Worm (Caenorhabditis elegans) whole organism, young adult: ENCODE results near the gene tomm-70.

ENCODE experiments used
- B0019.2 ChIP-seq: fragments of 200-800 bp; sonication (Bioruptor generic); conservative IDR thresholded peaks from 2 replicates; pipeline ENCODE4 v1.3.6; 2022; ENCODE audit warnings: missing genetic modification reagents, missing genetic modification characterization, missing compliant biosample characterization
- B0261.1 ChIP-seq: sonication (generic microtip); optimal IDR thresholded peaks from 2 replicates; lab custom pipeline; 2016; ENCODE audit warnings: mild to moderate bottlenecking, missing genetic modification characterization, moderate library complexity, missing compliant biosample characterization
- B0336.3 ChIP-seq: fragments of 200-800 bp; sonication (Bioruptor generic); IDR thresholded peaks from 2 replicates; pipeline ENCODE4 v1.3.6; 2022; ENCODE audit warnings: missing genetic modification characterization, missing compliant biosample characterization
- F33H1.4 ChIP-seq: fragments of 200-800 bp; sonication (Bioruptor generic); IDR thresholded peaks from 2 replicates; pipeline ENCODE4 v1.3.6; 2022; ENCODE audit warnings: missing genetic modification reagents, missing genetic modification characterization, missing compliant biosample characterization
- F52B5.7 ChIP-seq: sonication (generic microtip); optimal IDR thresholded peaks from 2 replicates; lab custom pipeline; 2016; ENCODE audit warnings: mild to moderate bottlenecking, missing genetic modification characterization, missing compliant biosample characterization
- K12H6.12 ChIP-seq: fragments of 200-800 bp; sonication (Bioruptor generic); optimal IDR thresholded peaks from 2 replicates; lab custom pipeline; 2018; ENCODE audit warnings: mild to moderate bottlenecking, missing genetic modification characterization, missing compliant biosample characterization
- T07F8.4 ChIP-seq: sonication (generic microtip); optimal IDR thresholded peaks from 2 replicates; lab custom pipeline; 2016; ENCODE audit warnings: mild to moderate bottlenecking, missing genetic modification characterization, moderate library complexity, missing compliant biosample characterization
- T26A5.8 ChIP-seq: sonication (generic microtip); optimal IDR thresholded peaks from 2 replicates; lab custom pipeline; 2016; ENCODE audit warnings: missing genetic modification characterization, missing compliant biosample characterization
- Y53G8AR.9 ChIP-seq: fragments of 200-800 bp; sonication (Bioruptor generic); conservative IDR thresholded peaks from 2 replicates; pipeline ENCODE4 v1.3.6; 2022; ENCODE audit warnings: missing genetic modification reagents, missing genetic modification characterization, missing compliant biosample characterization
- Y95B8A.8 ChIP-seq: fragments of 200-800 bp; sonication (Bioruptor generic); IDR thresholded peaks from 2 replicates; pipeline ENCODE4 v1.3.6; 2022; ENCODE audit warnings: missing genetic modification reagents, missing genetic modification characterization, missing compliant biosample characterization
- ZK185.1 ChIP-seq: sonication (generic microtip); optimal IDR thresholded peaks from 2 replicates; lab custom pipeline; 2016; ENCODE audit warnings: mild to moderate bottlenecking, missing genetic modification characterization, missing compliant biosample characterization; ENCODE audit not compliant: poor library complexity, severe bottlenecking
- attf-3 ChIP-seq: fragments of 200-800 bp; sonication (Bioruptor generic); conservative IDR thresholded peaks from 2 replicates; pipeline ENCODE4 v1.3.6; 2022; ENCODE audit warnings: missing genetic modification reagents, missing genetic modification characterization, missing compliant biosample characterization
- attf-6 ChIP-seq: fragments of 200-800 bp; sonication (Bioruptor generic); IDR thresholded peaks from 2 replicates; pipeline ENCODE4 v1.3.6; 2022; ENCODE audit warnings: missing genetic modification reagents, missing genetic modification characterization, missing compliant biosample characterization
- ceh-100 ChIP-seq: fragments of 200-800 bp; sonication (Bioruptor generic); IDR thresholded peaks from 2 replicates; pipeline ENCODE4 v1.3.6; 2022; ENCODE audit warnings: missing genetic modification reagents, missing genetic modification characterization, missing compliant biosample characterization
- ceh-91 ChIP-seq: fragments of 200-800 bp; sonication (Bioruptor generic); IDR thresholded peaks from 2 replicates; pipeline ENCODE4 v1.3.6; 2022; ENCODE audit warnings: missing genetic modification reagents, missing genetic modification characterization, missing compliant biosample characterization
- chd-7 ChIP-seq: sonication (generic microtip); optimal IDR thresholded peaks from 2 replicates; lab custom pipeline; 2016; ENCODE audit warnings: mild to moderate bottlenecking, missing genetic modification characterization, moderate library complexity, missing compliant biosample characterization
- dpff-1 ChIP-seq: sonication (generic microtip); optimal IDR thresholded peaks from 2 replicates; lab custom pipeline; 2017; ENCODE audit warnings: mild to moderate bottlenecking, missing genetic modification characterization, missing compliant biosample characterization
- efl-1 ChIP-seq: fragments of 150-350 bp; optimal IDR thresholded peaks from 2 replicates; lab custom pipeline; 2014; ENCODE audit warnings: missing biosample characterization, missing genetic modification reagents, missing genetic modification characterization
- egl-44 ChIP-seq: fragments of 200-800 bp; sonication (Bioruptor generic); IDR thresholded peaks from 2 replicates; pipeline ENCODE4 v1.3.6; 2022; ENCODE audit warnings: missing genetic modification reagents, missing genetic modification characterization, missing compliant biosample characterization
- egrh-3 ChIP-seq: fragments of 200-800 bp; sonication (Bioruptor generic); IDR thresholded peaks from 2 replicates; pipeline ENCODE4 v1.3.6; 2022; ENCODE audit warnings: missing genetic modification reagents, missing genetic modification characterization, missing compliant biosample characterization
- ekl-4 ChIP-seq: fragments of 200-800 bp; sonication (Bioruptor generic); IDR thresholded peaks from 2 replicates; pipeline ENCODE4 v1.3.6; 2022; ENCODE audit warnings: missing genetic modification reagents, missing genetic modification characterization, missing compliant biosample characterization
- lin-35 ChIP-seq, 3 experiments: fragments of 150-350 bp in 2 of 3; sonication (generic microtip) in 1 of 3; optimal IDR thresholded peaks; 2 replicates each; lab custom pipeline; 2014 to 2018; ENCODE audit warnings: missing biosample characterization in 3 of 3, missing genetic modification characterization in 3 of 3, missing genetic modification reagents in 3 of 3
- lin-54 ChIP-seq: fragments of 200-800 bp; sonication (Bioruptor generic); optimal IDR thresholded peaks from 2 replicates; lab custom pipeline; 2018; ENCODE audit warnings: mild to moderate bottlenecking, missing genetic modification characterization, missing compliant biosample characterization
- lsy-27 ChIP-seq: sonication (generic microtip); optimal IDR thresholded peaks from 2 replicates; lab custom pipeline; 2017; ENCODE audit warnings: missing genetic modification characterization, mild to moderate bottlenecking, missing compliant biosample characterization, antibody characterized with exemption, missing genotype, borderline replicate concordance; ENCODE audit not compliant: insufficient read depth
- madf-6 ChIP-seq: fragments of 200-800 bp; sonication (Bioruptor generic); IDR thresholded peaks from 2 replicates; pipeline ENCODE4 v1.3.6; 2022; ENCODE audit warnings: missing genetic modification reagents, missing genetic modification characterization, missing compliant biosample characterization
- mes-4 ChIP-seq: sonication (generic microtip); optimal IDR thresholded peaks from 2 replicates; lab custom pipeline; 2016; ENCODE audit warnings: missing genotype, missing genetic modification characterization, missing compliant biosample characterization
- mxl-1 ChIP-seq: sonication (generic microtip); optimal IDR thresholded peaks from 2 replicates; lab custom pipeline; 2016; ENCODE audit warnings: missing genetic modification characterization, missing compliant biosample characterization
- nfya-1 ChIP-seq: sonication (generic microtip); optimal IDR thresholded peaks from 2 replicates; lab custom pipeline; 2017; ENCODE audit warnings: antibody characterized with exemption, missing compliant biosample characterization, missing genetic modification characterization, borderline replicate concordance; ENCODE audit not compliant: insufficient read depth
- nfya-2 ChIP-seq: fragments of 200-800 bp; sonication (Bioruptor generic); IDR thresholded peaks from 2 replicates; pipeline ENCODE4 v1.3.6; 2022; ENCODE audit warnings: missing genetic modification reagents, missing genetic modification characterization, missing compliant biosample characterization
- nhr-27 ChIP-seq: fragments of 200-800 bp; sonication (Bioruptor generic); optimal IDR thresholded peaks from 2 replicates; lab custom pipeline; 2018; ENCODE audit warnings: mild to moderate bottlenecking, missing genetic modification characterization, moderate library complexity, missing compliant biosample characterization
- nhr-90 ChIP-seq: sonication (generic microtip); optimal IDR thresholded peaks from 2 replicates; lab custom pipeline; 2016; ENCODE audit warnings: missing genotype, mild to moderate bottlenecking, missing genetic modification characterization, missing compliant biosample characterization
- rec-8 ChIP-seq, 2 experiments: sonication (generic microtip); optimal IDR thresholded peaks; 2 replicates each; lab custom pipeline; 2016; ENCODE audit warnings: mild to moderate bottlenecking in 2 of 2, missing genetic modification characterization in 2 of 2, missing genetic modification reagents in 2 of 2, missing genotype in 2 of 2, missing biosample characterization in 1 of 2, missing compliant biosample characterization in 1 of 2, moderate library complexity in 1 of 2
- snpc-4 ChIP-seq, 5 experiments: fragments of 150-350 bp in 1 of 5; sonication (generic microtip) in 4 of 5; optimal IDR thresholded peaks; 2 replicates each; lab custom pipeline; 2014 to 2018; ENCODE audit warnings: missing genetic modification characterization in 5 of 5, missing biosample characterization in 3 of 5, antibody characterized with exemption in 2 of 5, mild to moderate bottlenecking in 2 of 5, missing compliant biosample characterization in 2 of 5, missing genotype in 2 of 5, moderate library complexity in 2 of 5, missing genetic modification reagents in 1 of 5
- xnd-1 ChIP-seq: sonication (generic microtip); optimal IDR thresholded peaks from 2 replicates; lab custom pipeline; 2016; ENCODE audit warnings: missing genotype, missing genetic modification reagents, missing genetic modification characterization, missing compliant biosample characterization
- zfh-2 ChIP-seq: fragments of 200-800 bp; sonication (Bioruptor generic); conservative IDR thresholded peaks from 2 replicates; pipeline ENCODE4 v1.3.6; 2022; ENCODE audit warnings: missing genetic modification reagents, missing genetic modification characterization, missing compliant biosample characterization
- zim-3 ChIP-seq: sonication (generic microtip); optimal IDR thresholded peaks from 2 replicates; lab custom pipeline; 2017; ENCODE audit warnings: mild to moderate bottlenecking, missing genetic modification characterization, moderate library complexity, missing compliant biosample characterization
- ztf-18 ChIP-seq: sonication (generic microtip); optimal IDR thresholded peaks from 2 replicates; lab custom pipeline; 2016; ENCODE audit warnings: missing genotype, mild to moderate bottlenecking, missing genetic modification characterization, missing compliant biosample characterization
- ztf-25 ChIP-seq: fragments of 200-800 bp; sonication (Bioruptor generic); IDR thresholded peaks from 2 replicates; pipeline ENCODE4 v1.3.6; 2022; ENCODE audit warnings: missing genetic modification reagents, missing genetic modification characterization, missing compliant biosample characterization
- ztf-6 ChIP-seq: fragments of 200-800 bp; sonication (Bioruptor generic); IDR thresholded peaks from 2 replicates; pipeline ENCODE4 v1.3.6; 2022; ENCODE audit warnings: missing genetic modification reagents, missing genetic modification characterization, missing compliant biosample characterization

The tomm-70 gene

DNA sequence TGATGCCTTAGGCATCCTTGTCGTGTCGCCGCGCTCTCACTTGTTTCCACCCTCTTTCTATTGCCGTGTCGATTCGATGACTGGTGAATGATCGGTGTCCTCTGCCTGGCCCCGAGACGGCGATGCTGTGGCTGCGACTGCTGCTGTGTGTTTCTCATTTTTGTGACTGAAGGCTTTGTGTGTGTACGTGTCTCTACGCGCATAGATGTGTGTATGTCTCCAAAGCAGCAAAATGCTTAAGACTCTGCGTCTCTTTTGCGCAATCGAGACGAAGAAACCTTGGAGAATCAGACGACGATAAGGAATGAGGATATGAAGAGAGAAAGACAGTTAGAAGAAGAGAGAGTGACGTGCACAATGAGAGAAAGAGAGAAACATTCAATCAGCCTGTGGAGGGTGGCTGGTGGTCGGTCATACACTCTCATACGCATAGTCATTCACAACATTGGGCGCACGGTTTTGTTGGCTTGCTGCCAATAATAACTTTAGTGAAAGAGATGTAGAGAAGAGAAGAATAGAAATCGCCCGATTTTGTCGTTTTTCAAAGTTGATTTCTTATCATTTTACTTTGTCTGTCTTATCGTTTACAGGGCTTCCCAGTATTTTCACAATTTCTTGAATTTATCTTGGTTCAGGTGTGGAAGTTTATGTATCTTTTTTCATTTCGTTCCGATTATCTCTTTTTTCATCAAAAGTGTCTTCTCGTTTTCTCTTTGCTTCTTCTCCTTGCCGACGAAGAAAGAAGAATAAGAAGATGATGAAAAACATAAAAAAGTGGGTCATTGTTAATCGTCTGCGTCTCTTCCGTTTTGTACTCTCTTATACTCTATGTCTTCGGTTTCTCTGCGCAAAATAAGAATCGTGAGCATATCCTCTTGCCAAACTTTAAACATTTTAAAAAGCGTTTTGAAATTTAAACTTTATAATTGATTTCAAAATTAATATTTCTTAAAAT, 47.6 kb upstream of the tomm-70 start (continued):
- no peak for TF ChIP-seq mes-4 (tag; lab: Kevin White, UChicago)
- TF ChIP-seq attf-6 (GFP tag; lab: Robert Waterston, UW): no peak
- TF ChIP-seq ceh-91 (GFP tag; lab: Robert Waterston, UW): no peak
- TF ChIP-seq ZK185.1: no peak
- TF ChIP-seq egl-44: no peak; the same call in 1 of the 2 replicates
- peak; percentile 37; the same call in 1 of the 2 replicates for TF ChIP-seq ceh-100 (GFP tag; lab: Robert Waterston, UW)
- TF ChIP-seq mxl-1 (tag; lab: Kevin White, UChicago): no peak
- TF ChIP-seq T26A5.8: no peak
- no peak for TF ChIP-seq B0019.2 (GFP tag; lab: Robert Waterston, UW)
- no peak for TF ChIP-seq nfya-1 (tag; lab: Kevin White, UChicago)
- peak; percentile 67 for TF ChIP-seq lin-54 (GFP tag; lab: Kevin White, UChicago)
- no peak for TF ChIP-seq B0261.1 (tag; lab: Kevin White, UChicago)
- TF ChIP-seq dpff-1 (tag; lab: Kevin White, UChicago): no peak
- TF ChIP-seq T07F8.4 (tag; lab: Kevin White, UChicago): no peak
- TF ChIP-seq rec-8 (tag; optimal IDR thresholded peaks at IDR 0.05; lab: Kevin White, UChicago): no peak
- TF ChIP-seq attf-3 (GFP tag; lab: Robert Waterston, UW): peak; percentile 17; the same call in 1 of the 2 replicates
- TF ChIP-seq nhr-27: no peak
- TF ChIP-seq efl-1: no peak
- peak; percentile 85 for TF ChIP-seq nhr-90 (tag; lab: Kevin White, UChicago)
- peak; percentile 35; the same call in 1 of the 2 replicates for TF ChIP-seq F33H1.4
- TF ChIP-seq ekl-4 (GFP tag; lab: Robert Waterston, UW): peak; percentile 35; the same call in 1 of the 2 replicates
- no peak for TF ChIP-seq snpc-4 (GFP tag; optimal IDR thresholded peaks at IDR 0.05; lab: Kevin White, UChicago)
- peak; percentile 49 to 76 (median 74) for TF ChIP-seq snpc-4 (tag; optimal IDR thresholded peaks at IDR 0.05; lab: Kevin White, UChicago)
- no peak for TF ChIP-seq lsy-27 (tag; lab: Kevin White, UChicago)
- TF ChIP-seq zim-3 (tag; lab: Kevin White, UChicago): no peak
- TF ChIP-seq ztf-25 (GFP tag; lab: Robert Waterston, UW): no peak
- no peak for TF ChIP-seq F52B5.7 (tag; lab: Kevin White, UChicago)
- peak; percentile 94 for TF ChIP-seq B0336.3 (GFP tag; lab: Robert Waterston, UW)
- peak; percentile 53; the same call in 1 of the 2 replicates for TF ChIP-seq egrh-3
- peak; percentile 98 for TF ChIP-seq K12H6.12 (tag; lab: Kevin White, UChicago)
- TF ChIP-seq lin-35 (GFP tag; optimal IDR thresholded peaks at IDR 0.05; lab: Kevin White, UChicago): peak in 1 of 3 experiments; percentile 61
- TF ChIP-seq nfya-2 (GFP tag; lab: Robert Waterston, UW): no peak
- no peak for TF ChIP-seq ztf-6
- TF ChIP-seq zfh-2 (GFP tag; lab: Robert Waterston, UW): peak; percentile 97
- TF ChIP-seq Y53G8AR.9 (GFP tag; lab: Robert Waterston, UW): 0 out of 2 replicates have a peak, but pooled peaks have one; percentile 72
- TF ChIP-seq ztf-18: peak; percentile 77
- no peak for TF ChIP-seq xnd-1 (tag; lab: Kevin White, UChicago)
- no peak for TF ChIP-seq madf-6 (GFP tag; lab: Robert Waterston, UW)
- TF ChIP-seq chd-7 (tag; lab: Kevin White, UChicago): peak; percentile 94
- TF ChIP-seq Y95B8A.8: no peak
